Fruit fly (Drosophila melanogaster): ENCODE measurements around the gene CG7600.

The CG7600 gene

dm6 chr3L:11262159-11262558 is 51.6 kb downstream of the CG7600 start:
- TF ChIP-seq rn (GFP tag; IDR thresholded peaks at IDR 0.05) (no peak), Pif1B (GFP tag; optimal IDR thresholded peaks at IDR 0.05) (peak; percentile 22), EcR (GFP tag; optimal IDR thresholded peaks at IDR 0.05) (no peak), CG14655 (GFP tag; optimal IDR thresholded peaks at IDR 0.05) (peak; percentile 31), CG4496 (GFP tag; IDR thresholded peaks at IDR 0.05) (0 out of 3 replicates have a peak, but pooled peaks have one; percentile 8), Pif1A (GFP tag; optimal IDR thresholded peaks at IDR 0.05) (peak; percentile 43), CG8159 (tag; optimal IDR thresholded peaks at IDR 0.05) (no peak), Ets98B (GFP tag; IDR thresholded peaks at IDR 0.05) (peak; percentile 10; the same call in 1 of the 2 replicates), CG10348 (GFP tag; IDR thresholded peaks at IDR 0.05) (no peak), fd96Ca (GFP tag; IDR thresholded peaks at IDR 0.05) (peak; percentile 38; the same call in 1 of the 3 replicates)

All from whole organism, pupa.